Worm (Caenorhabditis elegans): Measurements from ENCODE around the gene mon-2.

- no peak for TF ChIP-seq ccch-3 (GFP tag; optimal IDR thresholded peaks at IDR 0.05)
- no peak for TF ChIP-seq F33H1.4 (GFP tag; IDR thresholded peaks at IDR 0.05)
- no peak for TF ChIP-seq unc-62 (GFP tag; optimal IDR thresholded peaks at IDR 0.05)
- no peak for TF ChIP-seq rec-8 (tag; optimal IDR thresholded peaks at IDR 0.05)
- TF ChIP-seq pbrm-1 (GFP tag; IDR thresholded peaks at IDR 0.05) = no peak
- no peak for TF ChIP-seq aptf-3 (GFP tag; IDR thresholded peaks at IDR 0.05)
Observed at ce11 chrIV:12150877-12151276, 54.3 kb downstream of the mon-2 start, which contains the start of gene B0001.2.
